Worm (Caenorhabditis elegans): Measurements from ENCODE around the gene C13E3.1.

ce11 chrX:8917730-8918129 lies 24.8 kb downstream of the C13E3.1 start:
- no peak for TF ChIP-seq vab-7 (GFP tag; IDR thresholded peaks at IDR 0.05)
- no peak for TF ChIP-seq unc-130 (GFP tag; optimal IDR thresholded peaks at IDR 0.05)
- no peak for TF ChIP-seq nhr-42 (GFP tag; IDR thresholded peaks at IDR 0.05)
- no peak for TF ChIP-seq mxl-2 (GFP tag; conservative IDR thresholded peaks at IDR 0.05)
- no peak for TF ChIP-seq F37D6.2 (tag; optimal IDR thresholded peaks at IDR 0.05)
- no peak for TF ChIP-seq pha-4 (GFP tag; IDR thresholded peaks at IDR 0.05)
- TF ChIP-seq pha-4 (tag; optimal IDR thresholded peaks at IDR 0.05): no peak
- TF ChIP-seq ama-1 (optimal IDR thresholded peaks at IDR 0.05): no peak
- TF ChIP-seq Y75B8A.6 (GFP tag; IDR thresholded peaks at IDR 0.05): no peak
- no peak for TF ChIP-seq lin-13 (GFP tag; optimal IDR thresholded peaks at IDR 0.05)
- no peak for TF ChIP-seq snpc-4 (tag; optimal IDR thresholded peaks at IDR 0.05)
- TF ChIP-seq zfp-2 (tag; optimal IDR thresholded peaks at IDR 0.05): no peak
- no peak for TF ChIP-seq zag-1 (tag; optimal IDR thresholded peaks at IDR 0.05)
- no peak for TF ChIP-seq snpc-1.2 (GFP tag; IDR thresholded peaks at IDR 0.05)
